Fruit fly (Drosophila melanogaster): Measurements from ENCODE around the gene CG31751.

Gene CG31751

dm6 chr2L:18707844-18708238, 30.8 kb downstream of the CG31751 start:
- no peak for TF ChIP-seq Sin3A (optimal IDR thresholded peaks at IDR 0.05)
- no peak for TF ChIP-seq Bgb (GFP tag; IDR thresholded peaks at IDR 0.05; ENCODE audit: partially characterized antibody)
- no peak for TF ChIP-seq CG8765 (GFP tag; IDR thresholded peaks at IDR 0.05)
- TF ChIP-seq CG5180 (GFP tag; optimal IDR thresholded peaks at IDR 0.05): no peak
- no peak for TF ChIP-seq CG2129 (GFP tag; IDR thresholded peaks at IDR 0.05; ENCODE audit: partially characterized antibody)
- no peak for TF ChIP-seq Tbp (GFP tag; optimal IDR thresholded peaks at IDR 0.05)
- TF ChIP-seq chm (GFP tag; IDR thresholded peaks at IDR 0.05): no peak
- TF ChIP-seq slbo (GFP tag; IDR thresholded peaks at IDR 0.05): peak; percentile 77
- no peak for TF ChIP-seq Neu2 (GFP tag; optimal IDR thresholded peaks at IDR 0.05; ENCODE audit: borderline replicate concordance)
- no peak; the same call in 1 of the 2 replicates for TF ChIP-seq H2.0 (GFP tag; IDR thresholded peaks at IDR 0.05)
- TF ChIP-seq Eip74EF (GFP tag; optimal IDR thresholded peaks at IDR 0.05): no peak
- TF ChIP-seq CG1603 (tag; optimal IDR thresholded peaks at IDR 0.05): peak; percentile 10
- TF ChIP-seq repo (GFP tag; optimal IDR thresholded peaks at IDR 0.05): no peak
- TF ChIP-seq C15 (GFP tag; IDR thresholded peaks at IDR 0.05): no peak
- TF ChIP-seq CG4707 (GFP tag; optimal IDR thresholded peaks at IDR 0.05): no peak
- TF ChIP-seq CG11560 (tag; IDR thresholded peaks at IDR 0.05): no peak
- TF ChIP-seq ab (GFP tag; optimal IDR thresholded peaks at IDR 0.05): no peak
- no peak for TF ChIP-seq fd96Cb (tag; optimal IDR thresholded peaks at IDR 0.05)
- no peak for TF ChIP-seq tx (GFP tag; optimal IDR thresholded peaks at IDR 0.05)
- no peak for TF ChIP-seq btn (GFP tag; optimal IDR thresholded peaks at IDR 0.05)
- no peak; the same call in 1 of the 2 replicates for TF ChIP-seq HLH3B (GFP tag; IDR thresholded peaks at IDR 0.05)
- TF ChIP-seq Hmr (GFP tag; optimal IDR thresholded peaks at IDR 0.05): peak; percentile 41
- TF ChIP-seq bab2 (GFP tag; optimal IDR thresholded peaks at IDR 0.05): peak; percentile 33
- no peak for TF ChIP-seq Lim3 (GFP tag; IDR thresholded peaks at IDR 0.05)
- no peak for TF ChIP-seq CG3838 (GFP tag; optimal IDR thresholded peaks at IDR 0.05)
- TF ChIP-seq CG18619 (GFP tag; optimal IDR thresholded peaks at IDR 0.05): no peak
- TF ChIP-seq dysf (GFP tag; IDR thresholded peaks at IDR 0.05): peak; percentile 44; the same call in 1 of the 3 replicates
- no peak for TF ChIP-seq otp (GFP tag; IDR thresholded peaks at IDR 0.05)
- no peak for TF ChIP-seq TFAM (GFP tag; optimal IDR thresholded peaks at IDR 0.05)
- no peak for TF ChIP-seq CG4854 (GFP tag; optimal IDR thresholded peaks at IDR 0.05)
- no peak for TF ChIP-seq kay (GFP tag; optimal IDR thresholded peaks at IDR 0.05)
- TF ChIP-seq CG32532 (GFP tag; IDR thresholded peaks at IDR 0.05): peak; percentile 67
- TF ChIP-seq yki (optimal IDR thresholded peaks at IDR 0.05): no peak
- no peak for TF ChIP-seq Bteb2 (GFP tag; optimal IDR thresholded peaks at IDR 0.05)
- TF ChIP-seq dmrt99B (tag; optimal IDR thresholded peaks at IDR 0.05): no peak
- no peak for TF ChIP-seq org-1 (GFP tag; optimal IDR thresholded peaks at IDR 0.05)
- TF ChIP-seq Fer3 (tag; optimal IDR thresholded peaks at IDR 0.05): peak; percentile 28
- TF ChIP-seq CG12659 (GFP tag; optimal IDR thresholded peaks at IDR 0.05): no peak
- TF ChIP-seq Taf1 (GFP tag; IDR thresholded peaks at IDR 0.05): no peak
- no peak; the same call in 2 of the 4 replicates for TF ChIP-seq Gug (GFP tag; IDR thresholded peaks at IDR 0.05)
- TF ChIP-seq CG12769 (tag; optimal IDR thresholded peaks at IDR 0.05): peak; percentile 43
- TF ChIP-seq pan (optimal IDR thresholded peaks at IDR 0.05): no peak
- TF ChIP-seq pan (GFP tag; optimal IDR thresholded peaks at IDR 0.05 in 1 of 2, IDR thresholded peaks at IDR 0.05 in 1 of 2): peak in 1 of 2 experiments; percentile 41
- peak; percentile 42; the same call in 1 of the 2 replicates for TF ChIP-seq CG14441 (GFP tag; IDR thresholded peaks at IDR 0.05)
- TF ChIP-seq CG15514 (GFP tag; optimal IDR thresholded peaks at IDR 0.05): peak; percentile 32
- no peak for TF ChIP-seq CG10147 (GFP tag; optimal IDR thresholded peaks at IDR 0.05)
- no peak for TF ChIP-seq Ets97D (GFP tag; optimal IDR thresholded peaks at IDR 0.05)
- TF ChIP-seq Jarid2 (GFP tag; optimal IDR thresholded peaks at IDR 0.05): no peak
- TF ChIP-seq CG8388 (GFP tag; optimal IDR thresholded peaks at IDR 0.05): peak; percentile 44
- no peak for TF ChIP-seq exex (tag; optimal IDR thresholded peaks at IDR 0.05)
- no peak for TF ChIP-seq CG8281 (tag; optimal IDR thresholded peaks at IDR 0.05)
- no peak for TF ChIP-seq disco-r (GFP tag; optimal IDR thresholded peaks at IDR 0.05)

All from whole organism, embryonic.